Fruit fly (Drosophila melanogaster) whole organism, embryonic: Measurements from ENCODE around the gene CG43116.

Experiments
- Atf6 ChIP-seq: fragments of 200-800 bp; sonication (Bioruptor generic); IDR thresholded peaks from 2 replicates; pipeline ENCODE4 v1.3.6; 2022; ENCODE audit warnings: missing biosample characterization, missing genetic modification characterization
- Blimp-1 ChIP-seq: fragments of 200-800 bp; sonication (Bioruptor generic); optimal IDR thresholded peaks from 3 replicates; lab custom pipeline; 2018; ENCODE audit warnings: missing biosample characterization, missing genetic modification characterization, mild to moderate bottlenecking, moderate library complexity, missing genetic modification reagents
- C15 ChIP-seq: fragments of 200-800 bp; sonication (Bioruptor generic); IDR thresholded peaks from 3 replicates; pipeline ENCODE4 v1.3.6; 2022; ENCODE audit warnings: missing biosample characterization, missing genetic modification characterization
- CG10147 ChIP-seq: fragments of 200-800 bp; sonication (Bioruptor generic); optimal IDR thresholded peaks from 2 replicates; lab custom pipeline; 2019; ENCODE audit warnings: missing biosample characterization, mild to moderate bottlenecking, missing genetic modification characterization, moderate library complexity
- CG10959 ChIP-seq: fragments of 200-800 bp; sonication (Bioruptor generic); IDR thresholded peaks from 2 replicates; pipeline ENCODE4 v1.3.6; 2022; ENCODE audit warnings: missing biosample characterization, missing genetic modification characterization
- CG11085 ChIP-seq: fragments of 200-800 bp; sonication (Bioruptor generic); IDR thresholded peaks from 2 replicates; pipeline ENCODE4 v1.3.6; 2022; ENCODE audit warnings: missing biosample characterization, missing genetic modification characterization
- CG11398 ChIP-seq: fragments of 200-800 bp; sonication (Bioruptor generic); optimal IDR thresholded peaks from 2 replicates; lab custom pipeline; 2016; ENCODE audit warnings: missing biosample characterization, missing genetic modification characterization
- CG12219 ChIP-seq: fragments of 200-800 bp; sonication (Bioruptor generic); optimal IDR thresholded peaks from 3 replicates; lab custom pipeline; 2018; ENCODE audit warnings: missing biosample characterization, mild to moderate bottlenecking, missing genetic modification characterization
- CG12659 ChIP-seq: fragments of 200-800 bp; sonication (Bioruptor generic); optimal IDR thresholded peaks from 3 replicates; lab custom pipeline; 2017; ENCODE audit warnings: mild to moderate bottlenecking, missing biosample characterization, missing genetic modification reagents, missing genetic modification characterization
- CG12744 ChIP-seq: fragments of 200-800 bp; sonication (Bioruptor generic); optimal IDR thresholded peaks from 2 replicates; lab custom pipeline; 2016; ENCODE audit warnings: missing biosample characterization, missing genetic modification characterization
- CG13424 ChIP-seq: fragments of 200-800 bp; sonication (Bioruptor generic); optimal IDR thresholded peaks from 2 replicates; lab custom pipeline; 2019; ENCODE audit warnings: missing biosample characterization, mild to moderate bottlenecking, missing genetic modification characterization, moderate library complexity
- CG16813 ChIP-seq: fragments of 200-800 bp; sonication (Bioruptor generic); IDR thresholded peaks from 3 replicates; pipeline ENCODE4 v1.3.6; 2022; ENCODE audit warnings: missing biosample characterization, missing genetic modification characterization; ENCODE audit not compliant: partially characterized antibody
- CG16815 ChIP-seq: fragments of 200-800 bp; sonication (Bioruptor generic); optimal IDR thresholded peaks from 3 replicates; lab custom pipeline; 2017; ENCODE audit warnings: missing biosample characterization, mild to moderate bottlenecking, missing genetic modification characterization
- CG17359 ChIP-seq: fragments of 200-800 bp; sonication (Bioruptor generic); optimal IDR thresholded peaks from 3 replicates; lab custom pipeline; 2018; ENCODE audit warnings: missing biosample characterization, mild to moderate bottlenecking, missing genetic modification characterization, moderate library complexity
- CG17361 ChIP-seq: fragments of 200-800 bp; sonication (Bioruptor generic); IDR thresholded peaks from 3 replicates; pipeline ENCODE4 v1.3.6; 2022; ENCODE audit warnings: missing biosample characterization, missing genetic modification characterization
- CG17912 ChIP-seq: fragments of 200-800 bp; sonication (Bioruptor generic); optimal IDR thresholded peaks from 2 replicates; lab custom pipeline; 2018; ENCODE audit warnings: missing biosample characterization, mild to moderate bottlenecking, missing genetic modification characterization
- CG18262 ChIP-seq: fragments of 200-800 bp; optimal IDR thresholded peaks from 3 replicates; lab custom pipeline; 2019; ENCODE audit warnings: missing biosample characterization, mild to moderate bottlenecking, missing genetic modification characterization, moderate library complexity
- CG1832 ChIP-seq: fragments of 200-800 bp; sonication (Bioruptor generic); optimal IDR thresholded peaks from 2 replicates; lab custom pipeline; 2017; ENCODE audit warnings: missing biosample characterization, mild to moderate bottlenecking, missing genetic modification characterization, inconsistent platforms
- CG18476 ChIP-seq: fragments of 200-800 bp; sonication (Bioruptor generic); optimal IDR thresholded peaks from 2 replicates; lab custom pipeline; 2016; ENCODE audit warnings: missing biosample characterization, mild to moderate bottlenecking, missing genetic modification characterization
- CG2875 ChIP-seq: fragments of 200-800 bp; sonication (Bioruptor generic); optimal IDR thresholded peaks from 2 replicates; lab custom pipeline; 2017; ENCODE audit warnings: missing biosample characterization, mild to moderate bottlenecking, missing genetic modification characterization, missing genetic modification reagents
- CG2889 ChIP-seq: fragments of 200-800 bp; sonication (Bioruptor generic); IDR thresholded peaks from 3 replicates; pipeline ENCODE4 v1.3.6; 2022; ENCODE audit warnings: missing biosample characterization, missing genetic modification characterization
- CG32767 ChIP-seq: fragments of 200-800 bp; sonication (Bioruptor generic); IDR thresholded peaks from 2 replicates; pipeline ENCODE4 v1.3.6; 2022; ENCODE audit warnings: missing biosample characterization, missing genetic modification characterization
- CG33557 ChIP-seq: fragments of 200-800 bp; sonication (Bioruptor generic); optimal IDR thresholded peaks from 2 replicates; lab custom pipeline; 2019; ENCODE audit warnings: missing biosample characterization, mild to moderate bottlenecking, missing genetic modification characterization, moderate library complexity
- CG43689 ChIP-seq: fragments of 200-800 bp; sonication (Bioruptor generic); IDR thresholded peaks from 2 replicates; pipeline ENCODE4 v1.3.6; 2022; ENCODE audit warnings: missing biosample characterization, missing genetic modification characterization
- CG9797 ChIP-seq: fragments of 200-800 bp; sonication (Bioruptor generic); optimal IDR thresholded peaks from 3 replicates; lab custom pipeline; 2018; ENCODE audit warnings: missing biosample characterization, mild to moderate bottlenecking, missing genetic modification characterization
- CrebB ChIP-seq: fragments of 200-800 bp; sonication (Bioruptor generic); optimal IDR thresholded peaks from 3 replicates; lab custom pipeline; 2018; ENCODE audit warnings: missing biosample characterization, mild to moderate bottlenecking, missing genetic modification characterization
- Dbx ChIP-seq: fragments of 200-800 bp; sonication (Bioruptor generic); IDR thresholded peaks from 3 replicates; pipeline ENCODE4 v1.3.6; 2022; ENCODE audit warnings: missing biosample characterization, missing genetic modification characterization
- Meics ChIP-seq: fragments of 200-800 bp; sonication (Bioruptor generic); optimal IDR thresholded peaks from 2 replicates; lab custom pipeline; 2017; ENCODE audit warnings: missing biosample characterization, mild to moderate bottlenecking, missing genetic modification characterization
- Myb ChIP-seq: fragments of 200-800 bp; sonication (Bioruptor generic); optimal IDR thresholded peaks from 2 replicates; lab custom pipeline; 2016; ENCODE audit warnings: missing biosample characterization, missing genetic modification characterization
- Neu2 ChIP-seq: fragments of 200-800 bp; sonication (Bioruptor generic); optimal IDR thresholded peaks from 3 replicates; lab custom pipeline; 2016; ENCODE audit warnings: missing biosample characterization, missing genetic modification characterization, borderline replicate concordance
- Xbp1 ChIP-seq: fragments of 200-800 bp; sonication (Bioruptor generic); optimal IDR thresholded peaks from 3 replicates; lab custom pipeline; 2016; ENCODE audit warnings: missing biosample characterization, mild to moderate bottlenecking, missing genetic modification characterization
- bbx ChIP-seq: fragments of 200-800 bp; sonication (Bioruptor generic); IDR thresholded peaks from 2 replicates; pipeline ENCODE4 v1.3.6; 2022; ENCODE audit warnings: missing biosample characterization, missing genetic modification characterization; ENCODE audit not compliant: partially characterized antibody
- crol ChIP-seq: fragments of 200-800 bp; sonication (Bioruptor generic); IDR thresholded peaks from 2 replicates; pipeline ENCODE4 v1.3.6; 2022; ENCODE audit warnings: missing biosample characterization, missing genetic modification characterization
- fu2 ChIP-seq: fragments of 200-800 bp; sonication (Bioruptor generic); optimal IDR thresholded peaks from 2 replicates; lab custom pipeline; 2016; ENCODE audit warnings: missing biosample characterization, missing genetic modification characterization
- gsb-n ChIP-seq: fragments of 200-800 bp; sonication (Bioruptor generic); optimal IDR thresholded peaks from 3 replicates; lab custom pipeline; 2018; ENCODE audit warnings: missing biosample characterization, mild to moderate bottlenecking, missing genetic modification characterization
- jing ChIP-seq: fragments of 200-800 bp; sonication (Bioruptor generic); optimal IDR thresholded peaks from 2 replicates; lab custom pipeline; 2018; ENCODE audit warnings: missing biosample characterization, mild to moderate bottlenecking, missing genetic modification characterization
- jumu ChIP-seq: fragments of 200-800 bp; sonication (Bioruptor generic); optimal IDR thresholded peaks from 3 replicates; lab custom pipeline; 2016; ENCODE audit warnings: missing biosample characterization, missing genetic modification characterization
- kah ChIP-seq: fragments of 200-800 bp; sonication (Bioruptor generic); optimal IDR thresholded peaks from 2 replicates; lab custom pipeline; 2018; ENCODE audit warnings: missing biosample characterization, mild to moderate bottlenecking, missing genetic modification characterization
- luna ChIP-seq: fragments of 200-800 bp; sonication (Bioruptor generic); optimal IDR thresholded peaks from 2 replicates; lab custom pipeline; 2016; ENCODE audit warnings: missing biosample characterization, missing genetic modification characterization
- maf-S ChIP-seq: fragments of 200-800 bp; sonication (Bioruptor generic); optimal IDR thresholded peaks from 2 replicates; lab custom pipeline; 2016; ENCODE audit warnings: missing biosample characterization, missing genetic modification characterization
- nau ChIP-seq: fragments of 200-800 bp; sonication (Bioruptor generic); optimal IDR thresholded peaks from 3 replicates; lab custom pipeline; 2017; ENCODE audit warnings: missing biosample characterization, mild to moderate bottlenecking, missing genetic modification characterization, missing genetic modification reagents
- nom ChIP-seq: fragments of 200-800 bp; sonication (Bioruptor generic); optimal IDR thresholded peaks from 2 replicates; lab custom pipeline; 2017; ENCODE audit warnings: missing biosample characterization, missing genetic modification characterization, mild to moderate bottlenecking, moderate library complexity, missing genetic modification reagents
- odd ChIP-seq: fragments of 200-800 bp; sonication (Bioruptor generic); optimal IDR thresholded peaks from 2 replicates; lab custom pipeline; 2017; ENCODE audit warnings: missing biosample characterization, mild to moderate bottlenecking, missing genetic modification characterization
- pum ChIP-seq: fragments of 200-800 bp; sonication (Bioruptor generic); optimal IDR thresholded peaks from 2 replicates; lab custom pipeline; 2016; ENCODE audit warnings: missing biosample characterization, missing genetic modification characterization
- repo ChIP-seq: fragments of 200-800 bp; sonication (Bioruptor generic); optimal IDR thresholded peaks from 2 replicates; lab custom pipeline; 2016; ENCODE audit warnings: missing biosample characterization, missing genetic modification characterization
- scrt ChIP-seq: fragments of 200-800 bp; sonication (Bioruptor generic); optimal IDR thresholded peaks from 2 replicates; lab custom pipeline; 2018; ENCODE audit warnings: missing biosample characterization, mild to moderate bottlenecking, missing genetic modification characterization, moderate library complexity
- sens ChIP-seq: fragments of 200-800 bp; sonication (Bioruptor generic); peaks from one replicate; lab custom pipeline; 2016; ENCODE audit warnings: missing biosample characterization, missing genetic modification characterization
- z ChIP-seq: fragments of 200-800 bp; sonication (Bioruptor generic); IDR thresholded peaks from 3 replicates; pipeline ENCODE4 v1.3.6; 2022; ENCODE audit warnings: missing biosample characterization, missing genetic modification characterization
- zen ChIP-seq: fragments of 200-800 bp; sonication (Bioruptor generic); optimal IDR thresholded peaks from 3 replicates; lab custom pipeline; 2018; ENCODE audit warnings: missing biosample characterization, mild to moderate bottlenecking, missing genetic modification characterization, moderate library complexity
- zen2 ChIP-seq: fragments of 200-800 bp; sonication (Bioruptor generic); IDR thresholded peaks from 3 replicates; pipeline ENCODE4 v1.3.6; 2022; ENCODE audit warnings: missing biosample characterization, missing genetic modification characterization; ENCODE audit not compliant: partially characterized antibody

The CG43116 gene

DNA sequence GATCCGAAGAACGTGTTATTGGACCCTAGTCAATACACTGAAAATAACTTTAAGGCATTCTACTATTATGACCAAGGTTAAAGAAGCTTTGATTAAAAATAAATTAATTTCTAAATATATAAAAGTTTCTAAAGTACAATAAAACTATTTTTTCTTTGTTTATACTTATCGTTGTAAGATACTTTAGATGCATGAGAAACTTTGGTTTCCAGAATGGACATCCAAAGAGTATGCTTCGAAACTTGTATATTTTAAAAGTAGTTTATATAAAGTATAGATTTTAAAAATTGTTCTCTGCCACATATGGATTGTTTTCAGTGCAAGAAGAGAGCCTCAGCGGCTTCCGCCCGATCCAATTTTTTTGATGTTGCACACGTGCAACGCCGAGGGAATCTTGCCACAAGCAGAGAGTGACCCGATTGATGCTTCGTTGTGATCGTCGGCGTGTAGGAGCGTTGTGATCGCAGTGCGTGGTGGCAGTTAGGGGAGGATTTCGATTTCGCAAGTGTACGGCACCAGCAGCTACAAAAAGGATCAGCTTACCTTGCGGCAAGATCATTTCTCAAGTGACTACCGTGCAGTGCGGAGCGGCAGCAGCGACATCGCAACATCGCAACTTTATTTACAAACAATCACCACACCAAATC, 395 bp upstream of the CG43116 start (continued):
- TF ChIP-seq Dbx (GFP tag; lab: Robert Waterston, UW) = no peak
- TF ChIP-seq jing (GFP tag; lab: Kevin White, UChicago) = no peak
- TF ChIP-seq CG16815 = peak; percentile 92
- peak; percentile 89 for TF ChIP-seq CG13424 (tag; lab: Kevin White, UChicago)
- no peak for TF ChIP-seq fu2 (GFP tag; lab: Kevin White, UChicago)
- TF ChIP-seq C15 = no peak
- no peak for TF ChIP-seq Atf6 (GFP tag; lab: Robert Waterston, UW)
- no peak for TF ChIP-seq kah
- TF ChIP-seq Meics (GFP tag; lab: Kevin White, UChicago) = no peak
- TF ChIP-seq scrt (GFP tag; lab: Kevin White, UChicago) = peak; percentile 11
- peak; percentile 79 for TF ChIP-seq odd (GFP tag; lab: Kevin White, UChicago)
- peak; percentile 89 for TF ChIP-seq gsb-n (tag; lab: Kevin White, UChicago)
- TF ChIP-seq luna (GFP tag; lab: Kevin White, UChicago) = no peak
- TF ChIP-seq CG17361 (GFP tag; lab: Robert Waterston, UW) = peak; percentile 86
- no peak for TF ChIP-seq CG43689 (GFP tag; lab: Robert Waterston, UW)
- TF ChIP-seq bbx (GFP tag; lab: Robert Waterston, UW) = no peak
- TF ChIP-seq CG10147 = no peak
- no peak for TF ChIP-seq CG12744
- TF ChIP-seq crol = no peak
- TF ChIP-seq sens (GFP tag; lab: Kevin White, UChicago) = peak; percentile 95
- peak; percentile 77 for TF ChIP-seq CG17359
- no peak for TF ChIP-seq CG11398
- TF ChIP-seq CG16813 (GFP tag; lab: Robert Waterston, UW) = no peak
- TF ChIP-seq CG12659 (GFP tag; lab: Kevin White, UChicago) = peak; percentile 50
- TF ChIP-seq Blimp-1 = peak; percentile 87
- no peak for TF ChIP-seq maf-S (GFP tag; lab: Kevin White, UChicago)
- TF ChIP-seq CG18262 (tag; lab: Kevin White, UChicago) = peak; percentile 98
- TF ChIP-seq CG2875 = peak; percentile 79
- peak; percentile 92 for TF ChIP-seq nom (GFP tag; lab: Kevin White, UChicago)
- TF ChIP-seq nau = no peak
- no peak for TF ChIP-seq CG1832 (GFP tag; lab: Kevin White, UChicago)
- no peak for TF ChIP-seq jumu (GFP tag; lab: Kevin White, UChicago)
- TF ChIP-seq zen2 (GFP tag; lab: Robert Waterston, UW) = no peak
- no peak for TF ChIP-seq repo
- no peak for TF ChIP-seq pum (GFP tag; lab: Kevin White, UChicago)
- TF ChIP-seq z (GFP tag; lab: Robert Waterston, UW) = no peak
- peak; percentile 87 for TF ChIP-seq CG10959
- TF ChIP-seq CG32767 = peak; percentile 60; the same call in 1 of the 2 replicates
- TF ChIP-seq CG33557 = peak; percentile 98
- peak; percentile 35 for TF ChIP-seq CG12219 (GFP tag; lab: Kevin White, UChicago)
- TF ChIP-seq Myb (GFP tag; lab: Kevin White, UChicago) = no peak
- TF ChIP-seq CG18476 (GFP tag; lab: Kevin White, UChicago) = peak; percentile 68
- TF ChIP-seq CG11085 (GFP tag; lab: Robert Waterston, UW) = no peak
- no peak for TF ChIP-seq CG2889 (GFP tag; lab: Robert Waterston, UW)
- TF ChIP-seq Neu2 = no peak
- no peak for TF ChIP-seq CrebB (tag; lab: Kevin White, UChicago)
- no peak for TF ChIP-seq CG17912 (GFP tag; lab: Kevin White, UChicago)
- peak; percentile 74 for TF ChIP-seq Xbp1
- peak; percentile 96 for TF ChIP-seq zen (tag; lab: Kevin White, UChicago)
- no peak for TF ChIP-seq CG9797 (GFP tag; lab: Kevin White, UChicago)
